Fruit fly (Drosophila melanogaster) whole organism, embryonic: ENCODE data around the gene Sirt4.

Experiments used
- Atf-2 ChIP-seq: fragments of 200-800 bp; sonication (Bioruptor generic); optimal IDR thresholded peaks from 2 replicates; lab custom pipeline; 2016; ENCODE audit warnings: missing biosample characterization, missing genetic modification characterization
- CG10321 ChIP-seq: fragments of 200-800 bp; sonication (Bioruptor generic); IDR thresholded peaks from 2 replicates; pipeline ENCODE4 v1.3.6; 2022; ENCODE audit warnings: missing biosample characterization, missing genetic modification characterization
- CG1233 ChIP-seq: fragments of 200-800 bp; sonication (Bioruptor generic); optimal IDR thresholded peaks from 4 replicates; lab custom pipeline; 2018; ENCODE audit warnings: missing biosample characterization, mild to moderate bottlenecking, missing genetic modification characterization
- CG13296 ChIP-seq: fragments of 200-800 bp; sonication (Bioruptor generic); optimal IDR thresholded peaks from 3 replicates; lab custom pipeline; 2018; ENCODE audit warnings: missing biosample characterization, mild to moderate bottlenecking, missing genetic modification characterization
- CG15479 ChIP-seq: fragments of 200-800 bp; sonication (Bioruptor generic); optimal IDR thresholded peaks from 3 replicates; lab custom pipeline; 2019; ENCODE audit warnings: missing biosample characterization, mild to moderate bottlenecking, missing genetic modification characterization, moderate library complexity
- CG16815 ChIP-seq: fragments of 200-800 bp; sonication (Bioruptor generic); optimal IDR thresholded peaks from 3 replicates; lab custom pipeline; 2017; ENCODE audit warnings: missing biosample characterization, mild to moderate bottlenecking, missing genetic modification characterization
- CG17912 ChIP-seq: fragments of 200-800 bp; sonication (Bioruptor generic); optimal IDR thresholded peaks from 2 replicates; lab custom pipeline; 2018; ENCODE audit warnings: missing biosample characterization, mild to moderate bottlenecking, missing genetic modification characterization
- CG18262 ChIP-seq: fragments of 200-800 bp; optimal IDR thresholded peaks from 3 replicates; lab custom pipeline; 2019; ENCODE audit warnings: missing biosample characterization, mild to moderate bottlenecking, missing genetic modification characterization, moderate library complexity
- CG18599 ChIP-seq: fragments of 200-800 bp; sonication (Bioruptor generic); optimal IDR thresholded peaks from 3 replicates; lab custom pipeline; 2017; ENCODE audit warnings: missing biosample characterization, missing genetic modification characterization, mild to moderate bottlenecking, moderate library complexity, missing genetic modification reagents
- CG31388 ChIP-seq: fragments of 200-800 bp; sonication (Bioruptor generic); optimal IDR thresholded peaks from 2 replicates; lab custom pipeline; 2016; ENCODE audit warnings: missing biosample characterization, missing genetic modification characterization
- CG32767 ChIP-seq: fragments of 200-800 bp; sonication (Bioruptor generic); IDR thresholded peaks from 2 replicates; pipeline ENCODE4 v1.3.6; 2022; ENCODE audit warnings: missing biosample characterization, missing genetic modification characterization
- CG32772 ChIP-seq: fragments of 200-800 bp; sonication (Bioruptor generic); IDR thresholded peaks from 2 replicates; pipeline ENCODE4 v1.3.6; 2022; ENCODE audit warnings: missing biosample characterization, missing genetic modification characterization
- CG3407 ChIP-seq: fragments of 200-800 bp; sonication (Bioruptor generic); optimal IDR thresholded peaks from 2 replicates; lab custom pipeline; 2018; ENCODE audit warnings: missing biosample characterization, mild to moderate bottlenecking, missing genetic modification characterization
- CG4360 ChIP-seq: fragments of 200-800 bp; sonication (Bioruptor generic); IDR thresholded peaks from 2 replicates; pipeline ENCODE4 v1.3.6; 2022; ENCODE audit warnings: missing biosample characterization, missing genetic modification characterization
- CG6175 ChIP-seq: fragments of 200-800 bp; sonication (Bioruptor generic); IDR thresholded peaks from 3 replicates; pipeline ENCODE4 v1.3.6; 2022; ENCODE audit warnings: missing biosample characterization, missing genetic modification characterization
- CG8765 ChIP-seq: fragments of 200-800 bp; sonication (Bioruptor generic); IDR thresholded peaks from 2 replicates; pipeline ENCODE4 v1.3.6; 2022; ENCODE audit warnings: missing biosample characterization, missing genetic modification characterization
- CG9932 ChIP-seq: fragments of 200-800 bp; sonication (Bioruptor generic); IDR thresholded peaks from 2 replicates; pipeline ENCODE4 v1.3.6; 2022; ENCODE audit warnings: missing biosample characterization, missing genetic modification characterization
- Dek ChIP-seq: fragments of 200-800 bp; sonication (Bioruptor generic); optimal IDR thresholded peaks from 3 replicates; lab custom pipeline; 2019; ENCODE audit warnings: missing biosample characterization, mild to moderate bottlenecking, missing genetic modification characterization, moderate library complexity
- Ets65A ChIP-seq: fragments of 200-800 bp; sonication (Bioruptor generic); peaks from one replicate; lab custom pipeline; 2016; ENCODE audit warnings: missing biosample characterization, missing genetic modification characterization
- Fer2 ChIP-seq: fragments of 200-800 bp; sonication (Bioruptor generic); optimal IDR thresholded peaks from 2 replicates; lab custom pipeline; 2018; ENCODE audit warnings: missing biosample characterization, mild to moderate bottlenecking, missing genetic modification characterization, moderate library complexity
- Gug ChIP-seq: fragments of 200-800 bp; sonication (Bioruptor generic); IDR thresholded peaks from 4 replicates; pipeline ENCODE4 v1.3.6; 2022; ENCODE audit warnings: missing biosample characterization, missing genetic modification characterization
- HLH54F ChIP-seq: fragments of 200-800 bp; sonication (Bioruptor generic); optimal IDR thresholded peaks from 3 replicates; lab custom pipeline; 2016; ENCODE audit warnings: missing biosample characterization, missing genetic modification characterization
- HLHmδ ChIP-seq: fragments of 200-800 bp; sonication (Bioruptor generic); optimal IDR thresholded peaks from 2 replicates; lab custom pipeline; 2018; ENCODE audit warnings: missing biosample characterization, mild to moderate bottlenecking, missing genetic modification characterization, moderate library complexity
- Hey ChIP-seq: fragments of 200-800 bp; sonication (Bioruptor generic); optimal IDR thresholded peaks from 3 replicates; lab custom pipeline; 2018; ENCODE audit warnings: missing biosample characterization, mild to moderate bottlenecking, missing genetic modification characterization
- Hmx ChIP-seq: fragments of 200-800 bp; sonication (Bioruptor generic); optimal IDR thresholded peaks from 2 replicates; lab custom pipeline; 2016; ENCODE audit warnings: missing biosample characterization, missing genetic modification characterization
- Kr ChIP-seq: fragments of 200-800 bp; sonication (Bioruptor generic); optimal IDR thresholded peaks from 2 replicates; lab custom pipeline; 2017; ENCODE audit warnings: missing biosample characterization, mild to moderate bottlenecking, missing genetic modification characterization
- Mrtf ChIP-seq: fragments of 200-800 bp; sonication (Bioruptor generic); IDR thresholded peaks from 3 replicates; pipeline ENCODE4 v1.3.6; 2022; ENCODE audit warnings: missing biosample characterization, missing genetic modification characterization
- Myb ChIP-seq: fragments of 200-800 bp; sonication (Bioruptor generic); optimal IDR thresholded peaks from 2 replicates; lab custom pipeline; 2016; ENCODE audit warnings: missing biosample characterization, missing genetic modification characterization
- NK7.1 ChIP-seq: fragments of 200-800 bp; sonication (Bioruptor generic); optimal IDR thresholded peaks from 3 replicates; lab custom pipeline; 2016; ENCODE audit warnings: missing biosample characterization, missing genetic modification characterization
- Trl ChIP-seq, 3 experiments: fragments of >200 bp in 2 of 3; fragments of 200-800 bp in 1 of 3; sonication (Bioruptor generic) in 1 of 3; optimal IDR thresholded peaks; 2 replicates in 1 of 3; 3 replicates in 2 of 3; lab custom pipeline; 2016 to 2017; ENCODE audit warnings: missing biosample characterization in 1 of 3, missing genetic modification characterization in 1 of 3
- bcd ChIP-seq: fragments of 200-800 bp; sonication (Bioruptor generic); optimal IDR thresholded peaks from 2 replicates; lab custom pipeline; 2017; ENCODE audit warnings: missing biosample characterization, mild to moderate bottlenecking, missing genetic modification characterization
- chm ChIP-seq: fragments of 200-800 bp; sonication (Bioruptor generic); IDR thresholded peaks from 2 replicates; pipeline ENCODE4 v1.3.6; 2022; ENCODE audit warnings: missing biosample characterization, missing genetic modification characterization
- fd3F ChIP-seq: fragments of 200-800 bp; sonication (Bioruptor generic); optimal IDR thresholded peaks from 2 replicates; lab custom pipeline; 2018; ENCODE audit warnings: missing biosample characterization, mild to moderate bottlenecking, missing genetic modification characterization, moderate library complexity
- gt ChIP-seq: fragments of 200-800 bp; sonication (Bioruptor generic); IDR thresholded peaks from 2 replicates; pipeline ENCODE4 v1.3.6; 2022; ENCODE audit warnings: missing biosample characterization, missing genetic modification characterization
- inv ChIP-seq: fragments of 200-800 bp; sonication (Bioruptor generic); IDR thresholded peaks from 2 replicates; pipeline ENCODE4 v1.3.6; 2022; ENCODE audit warnings: missing biosample characterization, missing genetic modification characterization; ENCODE audit not compliant: partially characterized antibody
- kah ChIP-seq: fragments of 200-800 bp; sonication (Bioruptor generic); optimal IDR thresholded peaks from 2 replicates; lab custom pipeline; 2018; ENCODE audit warnings: missing biosample characterization, mild to moderate bottlenecking, missing genetic modification characterization
- luna ChIP-seq: fragments of 200-800 bp; sonication (Bioruptor generic); optimal IDR thresholded peaks from 2 replicates; lab custom pipeline; 2016; ENCODE audit warnings: missing biosample characterization, missing genetic modification characterization
- mirr ChIP-seq: fragments of 200-800 bp; sonication (Bioruptor generic); optimal IDR thresholded peaks from 3 replicates; lab custom pipeline; 2018; ENCODE audit warnings: missing biosample characterization, mild to moderate bottlenecking, missing genetic modification characterization
- mld ChIP-seq: fragments of 200-800 bp; sonication (Bioruptor generic); IDR thresholded peaks from 3 replicates; pipeline ENCODE4 v1.3.6; 2022; ENCODE audit warnings: missing biosample characterization, missing genetic modification characterization; ENCODE audit not compliant: partially characterized antibody
- nom ChIP-seq: fragments of 200-800 bp; sonication (Bioruptor generic); optimal IDR thresholded peaks from 2 replicates; lab custom pipeline; 2017; ENCODE audit warnings: missing biosample characterization, missing genetic modification characterization, mild to moderate bottlenecking, moderate library complexity, missing genetic modification reagents
- org-1 ChIP-seq: fragments of 200-800 bp; sonication (Bioruptor generic); optimal IDR thresholded peaks from 2 replicates; lab custom pipeline; 2017; ENCODE audit warnings: missing biosample characterization, missing genetic modification characterization
- repo ChIP-seq: fragments of 200-800 bp; sonication (Bioruptor generic); optimal IDR thresholded peaks from 2 replicates; lab custom pipeline; 2016; ENCODE audit warnings: missing biosample characterization, missing genetic modification characterization
- sc ChIP-seq, 3 experiments: fragments of >200 bp in 2 of 3; fragments of 200-800 bp in 1 of 3; sonication (Bioruptor generic) in 1 of 3; optimal IDR thresholded peaks; 2 replicates in 2 of 3; 3 replicates in 1 of 3; lab custom pipeline; 2017; ENCODE audit warnings: mild to moderate bottlenecking in 1 of 3, missing biosample characterization in 1 of 3, missing genetic modification characterization in 1 of 3, missing genetic modification reagents in 1 of 3
- sima ChIP-seq: fragments of 200-800 bp; sonication (Bioruptor generic); optimal IDR thresholded peaks from 2 replicates; lab custom pipeline; 2016; ENCODE audit warnings: missing biosample characterization, missing genetic modification characterization
- slou ChIP-seq: fragments of 200-800 bp; sonication (Bioruptor generic); optimal IDR thresholded peaks from 3 replicates; lab custom pipeline; 2016; ENCODE audit warnings: missing biosample characterization, missing genetic modification characterization
- tgo ChIP-seq: fragments of 200-800 bp; sonication (Bioruptor generic); IDR thresholded peaks from 3 replicates; pipeline ENCODE4 v1.3.6; 2022; ENCODE audit warnings: missing biosample characterization, missing genetic modification characterization
- twi ChIP-seq: fragments of 200-800 bp; optimal IDR thresholded peaks from 2 replicates; lab custom pipeline; 2019; ENCODE audit warnings: missing biosample characterization, mild to moderate bottlenecking, missing genetic modification characterization, moderate library complexity
- unpg ChIP-seq: fragments of 200-800 bp; sonication (Bioruptor generic); optimal IDR thresholded peaks from 3 replicates; lab custom pipeline; 2018; ENCODE audit warnings: missing biosample characterization, mild to moderate bottlenecking, missing genetic modification characterization, moderate library complexity
- zfh1 ChIP-seq: fragments of 200-800 bp; sonication (Bioruptor generic); IDR thresholded peaks from 3 replicates; pipeline ENCODE4 v1.3.6; 2022; ENCODE audit warnings: missing biosample characterization, missing genetic modification characterization

Gene Sirt4

dm6 chrX:5696436-5697022 lies 30.8 kb upstream of the Sirt4 start (continued):
- peak; percentile 60 for TF ChIP-seq twi (tag; lab: Kevin White, UChicago)
- TF ChIP-seq CG13296: peak; percentile 94
- peak; percentile 94 for TF ChIP-seq CG18599 (GFP tag; lab: Kevin White, UChicago)
- peak; percentile 93 for TF ChIP-seq tgo
- TF ChIP-seq CG31388: peak; percentile 92
- peak; percentile 88 for TF ChIP-seq Kr (GFP tag; lab: Kevin White, UChicago)
- peak; percentile 87 for TF ChIP-seq CG6175
- TF ChIP-seq kah (GFP tag; lab: Kevin White, UChicago): peak; percentile 93
- peak; percentile 95 for TF ChIP-seq unpg (GFP tag; lab: Kevin White, UChicago)
- TF ChIP-seq CG32767 (GFP tag; lab: Robert Waterston, UW): peak; percentile 93
- peak; percentile 94 for TF ChIP-seq sima (GFP tag; lab: Kevin White, UChicago)
- peak; percentile 95 for TF ChIP-seq NK7.1 (GFP tag; lab: Kevin White, UChicago)
- TF ChIP-seq CG10321 (GFP tag; lab: Robert Waterston, UW): peak; percentile 76
- peak; percentile 87 for TF ChIP-seq luna (GFP tag; lab: Kevin White, UChicago)
- peak; percentile 88 for TF ChIP-seq Dek (tag; lab: Kevin White, UChicago)
- TF ChIP-seq CG18262: peak; percentile 80
- TF ChIP-seq Gug: peak; percentile 96
- TF ChIP-seq slou (GFP tag; lab: Kevin White, UChicago): peak; percentile 86
- TF ChIP-seq sc (optimal IDR thresholded peaks at IDR 0.05; lab: Kevin White, UChicago): no peak
- peak; percentile 68 for TF ChIP-seq sc (GFP tag; optimal IDR thresholded peaks at IDR 0.05; lab: Kevin White, UChicago)
- peak; percentile 98 for TF ChIP-seq zfh1 (GFP tag; lab: Robert Waterston, UW)
- TF ChIP-seq Trl (optimal IDR thresholded peaks at IDR 0.05; lab: Kevin White, UChicago): no peak
- TF ChIP-seq Trl (GFP tag; optimal IDR thresholded peaks at IDR 0.05; lab: Kevin White, UChicago): peak; percentile 99
- peak; percentile 82 for TF ChIP-seq fd3F
- peak; percentile 95 for TF ChIP-seq org-1 (GFP tag; lab: Kevin White, UChicago)
- TF ChIP-seq CG32772 (GFP tag; lab: Robert Waterston, UW): peak; percentile 96
- TF ChIP-seq mirr (GFP tag; lab: Kevin White, UChicago): peak; percentile 65
- TF ChIP-seq CG15479 (GFP tag; lab: Kevin White, UChicago): peak; percentile 61
- TF ChIP-seq chm (GFP tag; lab: Robert Waterston, UW): peak; percentile 96
- TF ChIP-seq nom (GFP tag; lab: Kevin White, UChicago): peak; percentile 97
- peak; percentile 95 for TF ChIP-seq CG4360 (GFP tag; lab: Robert Waterston, UW)
- no peak for TF ChIP-seq mld (GFP tag; lab: Robert Waterston, UW)
- TF ChIP-seq Ets65A (GFP tag; lab: Kevin White, UChicago): peak; percentile 100
- TF ChIP-seq CG8765 (GFP tag; lab: Robert Waterston, UW): peak; percentile 93
- TF ChIP-seq Mrtf: peak; percentile 97
- TF ChIP-seq CG9932: peak; percentile 82
- peak; percentile 91 for TF ChIP-seq CG17912 (GFP tag; lab: Kevin White, UChicago)
- TF ChIP-seq CG16815: peak; percentile 96
- peak; percentile 90 for TF ChIP-seq Myb (GFP tag; lab: Kevin White, UChicago)
- peak; percentile 97 for TF ChIP-seq Atf-2 (GFP tag; lab: Kevin White, UChicago)
- peak; percentile 91 for TF ChIP-seq Hmx (GFP tag; lab: Kevin White, UChicago)
- TF ChIP-seq inv (GFP tag; lab: Robert Waterston, UW): no peak
- TF ChIP-seq Fer2 (tag; lab: Kevin White, UChicago): peak; percentile 85
- TF ChIP-seq HLHmδ (GFP tag; lab: Kevin White, UChicago): peak; percentile 58
- TF ChIP-seq Hey (tag; lab: Kevin White, UChicago): peak; percentile 75
- TF ChIP-seq CG3407: peak; percentile 89
- TF ChIP-seq HLH54F: peak; percentile 96
- peak; percentile 96 for TF ChIP-seq CG1233 (GFP tag; lab: Kevin White, UChicago)
- peak; percentile 97 for TF ChIP-seq repo (GFP tag; lab: Kevin White, UChicago)
- peak; percentile 83 for TF ChIP-seq gt
- TF ChIP-seq bcd (GFP tag; lab: Kevin White, UChicago): peak; percentile 96
